Worm (Caenorhabditis elegans): Measurements from ENCODE around the gene ugt-41.

- TF ChIP-seq ama-1 (optimal IDR thresholded peaks at IDR 0.05) (no peak), ama-1 (GFP tag; optimal IDR thresholded peaks at IDR 0.05) (no peak), B0035.1 (tag; optimal IDR thresholded peaks at IDR 0.05) (no peak), chd-7 (tag; optimal IDR thresholded peaks at IDR 0.05) (no peak), attf-5 (GFP tag; optimal IDR thresholded peaks at IDR 0.05) (no peak), dpff-1 (tag; optimal IDR thresholded peaks at IDR 0.05) (no peak), mxl-1 (tag; optimal IDR thresholded peaks at IDR 0.05) (no peak), hlh-12 (tag; optimal IDR thresholded peaks at IDR 0.05) (no peak), nhr-90 (tag; optimal IDR thresholded peaks at IDR 0.05) (no peak)
These were observed 31.1 kb downstream of the ugt-41 start, which contains the start of gene sre-10 for ce11 chrV:7132248-7132647.
